Worm (Caenorhabditis elegans) whole organism, L4/young adult: ENCODE data around the gene F38A1.13.

ENCODE experiments used
- W03F9.2 ChIP-seq: fragments of 150-350 bp; optimal IDR thresholded peaks from 2 replicates; lab custom pipeline; 2014; ENCODE audit warnings: missing biosample characterization, missing genetic modification characterization
- dao-5 ChIP-seq: sonication (generic microtip); optimal IDR thresholded peaks from 2 replicates; lab custom pipeline; 2016; ENCODE audit warnings: missing genotype, missing genetic modification characterization, moderate library complexity, missing compliant biosample characterization
- him-1 ChIP-seq: sonication (generic microtip); optimal IDR thresholded peaks from 2 replicates; lab custom pipeline; 2016; ENCODE audit warnings: missing genotype, missing genetic modification reagents, missing genetic modification characterization, missing compliant biosample characterization

DNA sequence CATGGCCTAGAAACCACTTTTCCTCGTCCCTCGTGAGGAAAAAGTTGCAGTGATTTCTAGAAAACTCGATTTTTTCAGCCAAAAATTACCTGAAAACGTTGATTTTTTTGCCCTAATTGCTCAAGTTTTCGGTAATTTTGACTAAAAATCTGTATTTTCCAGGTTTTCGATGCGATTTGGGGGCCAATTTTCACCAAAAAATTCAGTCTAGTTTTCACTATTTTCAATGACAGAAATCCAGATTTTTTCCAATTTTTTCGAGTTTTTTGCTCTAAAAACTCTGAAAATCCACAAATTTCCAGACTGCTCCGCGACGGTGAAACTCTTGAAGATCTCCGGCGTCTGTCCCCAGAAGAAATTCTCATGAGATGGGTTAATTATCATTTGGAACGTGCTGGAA, 24.3 kb downstream of the F38A1.13 start, which contains the start of gene plst-1:
- no peak for TF ChIP-seq W03F9.2 (tag; lab: Kevin White, UChicago)
- TF ChIP-seq him-1, result no peak
- TF ChIP-seq dao-5 (tag; lab: Kevin White, UChicago), result no peak
